Worm (Caenorhabditis elegans) whole organism, L1 larva: ENCODE results near the gene T19C3.6.

ENCODE experiments used
- C34B4.2 ChIP-seq: sonication (generic microtip); optimal IDR thresholded peaks from 2 replicates; lab custom pipeline; 2017; ENCODE audit warnings: mild to moderate bottlenecking, missing genetic modification characterization, missing compliant biosample characterization
- Y116A8C.19 ChIP-seq: sonication (generic microtip); optimal IDR thresholded peaks from 2 replicates; lab custom pipeline; 2016; ENCODE audit warnings: missing compliant biosample characterization, missing genetic modification characterization, borderline replicate concordance
- ama-1 ChIP-seq: fragments of 150-350 bp; optimal IDR thresholded peaks from 2 replicates; lab custom pipeline; 2014
- blmp-1 ChIP-seq: fragments of 150-350 bp; optimal IDR thresholded peaks from 2 replicates; lab custom pipeline; 2014; ENCODE audit warnings: missing biosample characterization, missing genetic modification characterization
- ceh-63 ChIP-seq: fragments of 200-800 bp; sonication (Bioruptor generic); optimal IDR thresholded peaks from 2 replicates; lab custom pipeline; 2018; ENCODE audit warnings: mild to moderate bottlenecking, missing genetic modification characterization, missing compliant biosample characterization
- ceh-8 ChIP-seq: fragments of 200-800 bp; sonication (Bioruptor generic); optimal IDR thresholded peaks from 2 replicates; lab custom pipeline; 2018; ENCODE audit warnings: mild to moderate bottlenecking, missing genetic modification characterization, moderate library complexity, missing compliant biosample characterization
- ceh-82 ChIP-seq, 3 experiments: fragments of 150-350 bp in 1 of 3; sonication (generic microtip) in 2 of 3; optimal IDR thresholded peaks; 2 replicates each; lab custom pipeline; 2014 to 2017; ENCODE audit warnings: missing biosample characterization in 3 of 3, missing genetic modification characterization in 3 of 3
- ceh-88 ChIP-seq: fragments of 200-800 bp; sonication (Bioruptor generic); IDR thresholded peaks from 2 replicates; pipeline ENCODE4 v1.3.6; 2022; ENCODE audit warnings: missing genetic modification characterization, missing compliant biosample characterization
- ces-1 ChIP-seq: fragments of 150-350 bp; optimal IDR thresholded peaks from 2 replicates; lab custom pipeline; 2014; ENCODE audit warnings: missing biosample characterization, missing genetic modification reagents, missing genetic modification characterization
- dpl-1 ChIP-seq, 3 experiments: fragments of 150-350 bp in 2 of 3; sonication (generic microtip) in 1 of 3; optimal IDR thresholded peaks; 2 replicates each; lab custom pipeline; 2014 to 2017; ENCODE audit warnings: missing biosample characterization in 3 of 3, missing genetic modification characterization in 3 of 3, missing genetic modification reagents in 3 of 3
- efl-1 ChIP-seq, 4 experiments: fragments of 150-350 bp; optimal IDR thresholded peaks in 3 of 4; peaks in 1 of 4; 1 replicate in 1 of 4; 2 replicates in 3 of 4; lab custom pipeline; 2014; ENCODE audit warnings: missing biosample characterization in 2 of 4, missing genetic modification characterization in 2 of 4, missing genetic modification reagents in 2 of 4
- egl-13 ChIP-seq: sonication (generic microtip); optimal IDR thresholded peaks from 2 replicates; lab custom pipeline; 2016; ENCODE audit warnings: missing genotype, missing genetic modification reagents, missing genetic modification characterization, missing compliant biosample characterization
- ets-5 ChIP-seq: fragments of 200-800 bp; sonication (Bioruptor generic); IDR thresholded peaks from 2 replicates; pipeline ENCODE4 v1.3.6; 2022; ENCODE audit warnings: missing genetic modification characterization, missing compliant biosample characterization
- fkh-10 ChIP-seq: sonication (generic microtip); optimal IDR thresholded peaks from 2 replicates; lab custom pipeline; 2017; ENCODE audit warnings: missing biosample characterization, missing genetic modification reagents, missing genetic modification characterization
- fkh-4 ChIP-seq: sonication (generic microtip); optimal IDR thresholded peaks from 2 replicates; lab custom pipeline; 2016; ENCODE audit warnings: missing compliant biosample characterization, missing genetic modification characterization, borderline replicate concordance
- fkh-8 ChIP-seq: sonication (generic microtip); optimal IDR thresholded peaks from 2 replicates; lab custom pipeline; 2016; ENCODE audit warnings: mild to moderate bottlenecking, missing genetic modification characterization, missing compliant biosample characterization
- fos-1 ChIP-seq: fragments of 150-350 bp; optimal IDR thresholded peaks from 2 replicates; lab custom pipeline; 2014; ENCODE audit warnings: missing biosample characterization, missing genetic modification characterization
- hlh-17 ChIP-seq: fragments of 200-800 bp; sonication (Bioruptor generic); optimal IDR thresholded peaks from 2 replicates; lab custom pipeline; 2018; ENCODE audit warnings: missing genetic modification characterization, mild to moderate bottlenecking, missing compliant biosample characterization, moderate library complexity, borderline replicate concordance
- irx-1 ChIP-seq: sonication (generic microtip); optimal IDR thresholded peaks from 2 replicates; lab custom pipeline; 2016; ENCODE audit warnings: missing genetic modification characterization, missing compliant biosample characterization
- jun-1 ChIP-seq: fragments of 150-350 bp; optimal IDR thresholded peaks from 2 replicates; lab custom pipeline; 2014; ENCODE audit warnings: missing biosample characterization, missing genetic modification reagents, missing genetic modification characterization
- lin-14 ChIP-seq: fragments of 200-800 bp; sonication (Bioruptor generic); optimal IDR thresholded peaks from 2 replicates; lab custom pipeline; 2018; ENCODE audit warnings: mild to moderate bottlenecking, missing genetic modification characterization, moderate library complexity, missing compliant biosample characterization
- lin-39 ChIP-seq: fragments of 150-350 bp; optimal IDR thresholded peaks from 2 replicates; lab custom pipeline; 2014; ENCODE audit warnings: missing biosample characterization, missing genetic modification reagents, missing genetic modification characterization
- lir-3 ChIP-seq: sonication (generic microtip); optimal IDR thresholded peaks from 2 replicates; lab custom pipeline; 2016; ENCODE audit warnings: mild to moderate bottlenecking, missing genetic modification characterization, moderate library complexity, missing compliant biosample characterization; ENCODE audit not compliant: poor library complexity
- mab-9 ChIP-seq: fragments of 200-800 bp; sonication (Bioruptor generic); IDR thresholded peaks from 2 replicates; pipeline ENCODE4 v1.3.6; 2022; ENCODE audit warnings: missing genetic modification reagents, missing genetic modification characterization, missing compliant biosample characterization
- mef-2 ChIP-seq: fragments of 150-350 bp; optimal IDR thresholded peaks from 2 replicates; lab custom pipeline; 2014; ENCODE audit warnings: missing biosample characterization, missing genetic modification characterization
- mep-1 ChIP-seq: fragments of 150-350 bp; optimal IDR thresholded peaks from 2 replicates; lab custom pipeline; 2014; ENCODE audit warnings: missing biosample characterization, missing genetic modification characterization
- nhr-11 ChIP-seq: fragments of 150-350 bp; optimal IDR thresholded peaks from 2 replicates; lab custom pipeline; 2014; ENCODE audit warnings: missing biosample characterization, missing genetic modification characterization
- nhr-12 ChIP-seq: sonication (generic microtip); optimal IDR thresholded peaks from 2 replicates; lab custom pipeline; 2017; ENCODE audit warnings: missing biosample characterization, missing genetic modification characterization
- nhr-19 ChIP-seq: fragments of 200-800 bp; sonication (Bioruptor generic); conservative IDR thresholded peaks from 2 replicates; pipeline ENCODE4 v1.3.6; 2022; ENCODE audit warnings: missing genetic modification characterization, missing compliant biosample characterization
- nhr-20 ChIP-seq: sonication (generic microtip); optimal IDR thresholded peaks from 2 replicates; lab custom pipeline; 2016; ENCODE audit warnings: mild to moderate bottlenecking, missing genetic modification characterization, missing compliant biosample characterization
- nhr-237 ChIP-seq: fragments of 150-350 bp; optimal IDR thresholded peaks from 2 replicates; lab custom pipeline; 2014; ENCODE audit warnings: missing biosample characterization, missing genetic modification characterization
- nhr-28 ChIP-seq: fragments of 150-350 bp; optimal IDR thresholded peaks from 2 replicates; lab custom pipeline; 2014; ENCODE audit warnings: missing biosample characterization, missing genetic modification characterization
- nhr-71 ChIP-seq: sonication (generic microtip); optimal IDR thresholded peaks from 2 replicates; lab custom pipeline; 2016; ENCODE audit warnings: mild to moderate bottlenecking, missing genetic modification characterization, moderate library complexity, missing compliant biosample characterization
- nhr-76 ChIP-seq: sonication (generic microtip); optimal IDR thresholded peaks from 2 replicates; lab custom pipeline; 2017; ENCODE audit warnings: missing biosample characterization, missing genetic modification characterization
- nhr-84 ChIP-seq: sonication (generic microtip); optimal IDR thresholded peaks from 2 replicates; lab custom pipeline; 2017; ENCODE audit warnings: missing biosample characterization, missing genetic modification characterization
- nhr-85 ChIP-seq: sonication (generic microtip); peaks from one replicate; lab custom pipeline; 2016; ENCODE audit warnings: missing genetic modification characterization, inconsistent platforms, missing compliant biosample characterization
- nhr-90 ChIP-seq: sonication (generic microtip); optimal IDR thresholded peaks from 2 replicates; lab custom pipeline; 2016; ENCODE audit warnings: mild to moderate bottlenecking, missing genetic modification characterization, missing compliant biosample characterization; ENCODE audit not compliant: poor library complexity
- pag-3 ChIP-seq: sonication (generic microtip); optimal IDR thresholded peaks from 2 replicates; lab custom pipeline; 2017; ENCODE audit warnings: missing genetic modification characterization, mild to moderate bottlenecking, missing compliant biosample characterization, antibody characterized with exemption, borderline replicate concordance; ENCODE audit not compliant: insufficient read depth
- pax-3 ChIP-seq: fragments of 200-800 bp; sonication (Bioruptor generic); optimal IDR thresholded peaks from 2 replicates; lab custom pipeline; 2018; ENCODE audit warnings: mild to moderate bottlenecking, missing genetic modification characterization, moderate library complexity, missing compliant biosample characterization
- rnt-1 ChIP-seq: sonication (generic microtip); optimal IDR thresholded peaks from 2 replicates; lab custom pipeline; 2016; ENCODE audit warnings: mild to moderate bottlenecking, missing genetic modification characterization, moderate library complexity, missing compliant biosample characterization
- snpc-4 ChIP-seq: fragments of 150-350 bp; optimal IDR thresholded peaks from 2 replicates; lab custom pipeline; 2014; ENCODE audit warnings: missing biosample characterization, missing genetic modification characterization
- sptf-1 ChIP-seq: fragments of 150-350 bp; optimal IDR thresholded peaks from 2 replicates; lab custom pipeline; 2014; ENCODE audit warnings: missing biosample characterization, missing genetic modification characterization
- sup-37 ChIP-seq: fragments of 200-800 bp; sonication (Bioruptor generic); optimal IDR thresholded peaks from 2 replicates; lab custom pipeline; 2018; ENCODE audit warnings: mild to moderate bottlenecking, missing genetic modification characterization, missing compliant biosample characterization
- swsn-7 ChIP-seq: sonication (generic microtip); optimal IDR thresholded peaks from 2 replicates; lab custom pipeline; 2016; ENCODE audit warnings: missing genetic modification characterization, missing compliant biosample characterization
- tlp-1 ChIP-seq: fragments of 150-350 bp; optimal IDR thresholded peaks from 2 replicates; lab custom pipeline; 2014; ENCODE audit warnings: missing biosample characterization, missing genetic modification characterization
- unc-86 ChIP-seq: sonication (generic microtip); optimal IDR thresholded peaks from 2 replicates; lab custom pipeline; 2016; ENCODE audit warnings: missing genetic modification characterization, missing compliant biosample characterization
- xbp-1 ChIP-seq: sonication (generic microtip); optimal IDR thresholded peaks from 2 replicates; lab custom pipeline; 2016; ENCODE audit warnings: missing genetic modification characterization, missing compliant biosample characterization
- zag-1 ChIP-seq: fragments of 150-350 bp; optimal IDR thresholded peaks from 2 replicates; lab custom pipeline; 2014; ENCODE audit warnings: missing biosample characterization, missing genetic modification characterization
- zip-4 ChIP-seq: fragments of 200-800 bp; sonication (Bioruptor generic); optimal IDR thresholded peaks from 2 replicates; lab custom pipeline; 2018; ENCODE audit warnings: mild to moderate bottlenecking, missing genetic modification characterization, moderate library complexity, missing compliant biosample characterization
- ztf-4 ChIP-seq: fragments of 150-350 bp; optimal IDR thresholded peaks from 2 replicates; lab custom pipeline; 2014; ENCODE audit warnings: missing biosample characterization, missing genetic modification characterization

The T19C3.6 gene

DNA sequence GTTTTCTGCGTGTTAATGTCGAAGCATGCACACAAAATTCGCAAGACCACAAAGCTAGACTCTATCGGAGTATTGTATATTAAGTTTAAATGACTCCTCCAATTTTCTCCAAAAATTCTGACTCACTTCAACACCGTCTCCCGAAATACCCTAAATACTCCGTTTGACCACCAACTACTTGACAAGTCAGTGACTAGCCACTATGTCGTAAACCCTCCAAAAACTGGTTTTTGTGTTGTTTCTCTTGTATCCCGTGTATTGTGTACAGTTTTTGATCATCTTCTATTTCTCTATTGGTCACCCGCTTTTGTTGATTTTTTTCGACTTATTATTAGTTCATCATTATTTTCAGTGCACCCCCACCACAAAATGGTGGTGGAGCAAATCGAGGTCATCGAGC is 27.0 kb upstream of the T19C3.6 start, which contains the start of gene C09F5.1 (continued):
- TF ChIP-seq pax-3 (tag; lab: Kevin White, UChicago) (no peak), tlp-1 (tag; lab: Kevin White, UChicago) (no peak), mab-9 (no peak), nhr-237 (no peak), ztf-4 (tag; lab: Kevin White, UChicago) (no peak), lin-39 (no peak), nhr-28 (tag; lab: Kevin White, UChicago) (no peak), zag-1 (no peak), fos-1 (tag; lab: Kevin White, UChicago) (no peak), fkh-8 (tag; lab: Kevin White, UChicago) (no peak), ceh-63 (GFP tag; lab: Kevin White, UChicago) (no peak), ets-5 (GFP tag; lab: Robert Waterston, UW) (no peak), nhr-71 (tag; lab: Kevin White, UChicago) (peak; percentile 15), nhr-11 (tag; lab: Kevin White, UChicago) (no peak), rnt-1 (tag; lab: Kevin White, UChicago) (no peak), nhr-84 (tag; lab: Kevin White, UChicago) (no peak), snpc-4 (no peak), hlh-17 (no peak), Y116A8C.19 (no peak), dpl-1 (GFP tag; optimal IDR thresholded peaks at IDR 0.05; lab: Kevin White, UChicago) (no peak), fkh-4 (tag; lab: Kevin White, UChicago) (no peak), ceh-88 (GFP tag; lab: Robert Waterston, UW) (no peak), lin-14 (GFP tag; lab: Kevin White, UChicago) (peak; percentile 62), ceh-82 (tag; optimal IDR thresholded peaks at IDR 0.05; lab: Kevin White, UChicago) (no peak), nhr-76 (no peak), ces-1 (GFP tag; lab: Kevin White, UChicago) (no peak), unc-86 (tag; lab: Kevin White, UChicago) (no peak), nhr-90 (peak; percentile 16), jun-1 (no peak), fkh-10 (GFP tag; lab: Kevin White, UChicago) (no peak), lir-3 (tag; lab: Kevin White, UChicago) (no peak), swsn-7 (tag; lab: Kevin White, UChicago) (no peak), ama-1 (no peak), C34B4.2 (no peak), nhr-12 (tag; lab: Kevin White, UChicago) (no peak), sptf-1 (tag; lab: Kevin White, UChicago) (no peak), ceh-8 (GFP tag; lab: Kevin White, UChicago) (no peak), nhr-19 (no peak), mef-2 (tag; lab: Kevin White, UChicago) (no peak), efl-1 (optimal IDR thresholded peaks at IDR 0.05; lab: Kevin White, UChicago) (no peak), efl-1 (GFP tag; optimal IDR thresholded peaks at IDR 0.05 in 1 of 2; lab: Kevin White, UChicago) (peak in 1 of 2 experiments; percentile 45), pag-3 (tag; lab: Kevin White, UChicago) (no peak), zip-4 (GFP tag; lab: Kevin White, UChicago) (no peak)

DNA sequence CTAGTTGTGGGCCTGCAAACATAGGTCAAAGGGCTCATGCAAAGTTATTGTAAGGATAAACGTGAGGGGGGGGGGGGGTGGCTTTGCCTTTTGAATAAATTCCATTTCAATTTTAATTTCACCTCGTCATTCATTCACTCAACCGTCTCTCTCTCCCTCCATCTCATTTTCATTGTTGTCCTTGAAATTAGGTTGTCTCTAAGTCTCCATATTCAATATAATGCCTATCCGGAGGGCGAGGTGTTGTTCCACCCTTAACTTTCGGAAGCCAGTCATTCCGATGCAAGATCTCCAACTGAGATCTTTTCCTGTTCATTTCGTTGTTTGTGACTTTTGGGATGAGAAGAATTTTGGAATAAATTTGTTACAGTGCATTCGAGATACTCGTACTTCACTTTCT is 25.9 kb upstream of the T19C3.6 start:
- TF ChIP-seq nhr-85 (tag; lab: Kevin White, UChicago) (peak; percentile 76), egl-13 (tag; lab: Kevin White, UChicago) (no peak), irx-1 (tag; lab: Kevin White, UChicago) (no peak), nhr-20 (tag; lab: Kevin White, UChicago) (peak; percentile 4), xbp-1 (no peak), pag-3 (tag; lab: Kevin White, UChicago) (no peak), lir-3 (tag; lab: Kevin White, UChicago) (no peak), sup-37 (GFP tag; lab: Kevin White, UChicago) (no peak), blmp-1 (tag; lab: Kevin White, UChicago) (peak; percentile 95), mep-1 (tag; lab: Kevin White, UChicago) (peak; percentile 65), lin-14 (GFP tag; lab: Kevin White, UChicago) (peak; percentile 77)
